Worm (Caenorhabditis elegans) whole organism, L3 larva: ENCODE results near the gene herd-1.

Source experiments
- aly-2 ChIP-seq: fragments of 150-350 bp; optimal IDR thresholded peaks from 2 replicates; lab custom pipeline; 2014; ENCODE audit warnings: missing biosample characterization, missing genetic modification characterization
- ceh-82 ChIP-seq: fragments of 150-350 bp; optimal IDR thresholded peaks from 2 replicates; lab custom pipeline; 2014; ENCODE audit warnings: missing biosample characterization, missing genetic modification characterization
- elt-2 ChIP-seq: sonication (generic microtip); optimal IDR thresholded peaks from 2 replicates; lab custom pipeline; 2016; ENCODE audit warnings: missing genetic modification reagents, mild to moderate bottlenecking, missing genetic modification characterization, missing compliant biosample characterization
- mdl-1 ChIP-seq: fragments of 150-350 bp; optimal IDR thresholded peaks from 2 replicates; lab custom pipeline; 2014; ENCODE audit warnings: missing biosample characterization, missing genetic modification characterization
- nhr-237 ChIP-seq: fragments of 150-350 bp; optimal IDR thresholded peaks from 2 replicates; lab custom pipeline; 2014; ENCODE audit warnings: missing biosample characterization, missing genetic modification characterization
- nhr-76 ChIP-seq: fragments of 150-350 bp; sonication (generic microtip); optimal IDR thresholded peaks from 5 replicates; lab custom pipeline; 2014; ENCODE audit warnings: missing biosample characterization, missing genetic modification characterization
- snpc-4 ChIP-seq: fragments of 150-350 bp; optimal IDR thresholded peaks from 2 replicates; lab custom pipeline; 2014; ENCODE audit warnings: missing biosample characterization, missing genetic modification characterization
- zag-1 ChIP-seq: fragments of 150-350 bp; optimal IDR thresholded peaks from 2 replicates; lab custom pipeline; 2014; ENCODE audit warnings: missing biosample characterization, missing genetic modification characterization
- ztf-4 ChIP-seq: fragments of 150-350 bp; optimal IDR thresholded peaks from 2 replicates; lab custom pipeline; 2014; ENCODE audit warnings: missing biosample characterization, missing genetic modification characterization

- TF ChIP-seq mdl-1 (no peak), zag-1 (tag; lab: Kevin White, UChicago) (no peak), ztf-4 (tag; lab: Kevin White, UChicago) (no peak), snpc-4 (tag; lab: Kevin White, UChicago) (no peak), nhr-76 (no peak), elt-2 (tag; lab: Kevin White, UChicago) (peak; percentile 81), nhr-237 (tag; lab: Kevin White, UChicago) (no peak), aly-2 (tag; lab: Kevin White, UChicago) (no peak), ceh-82 (tag; lab: Kevin White, UChicago) (no peak)
Measured at ce11 chrIII:12453785-12454184, 42.6 kb upstream of the herd-1 start.
